Worm (Caenorhabditis elegans) whole organism, young adult: ENCODE results near the gene Y60A3A.25.

Experiments
- B0019.2 ChIP-seq: fragments of 200-800 bp; sonication (Bioruptor generic); conservative IDR thresholded peaks from 2 replicates; pipeline ENCODE4 v1.3.6; 2022; ENCODE audit warnings: missing genetic modification reagents, missing genetic modification characterization, missing compliant biosample characterization
- B0261.1 ChIP-seq: sonication (generic microtip); optimal IDR thresholded peaks from 2 replicates; lab custom pipeline; 2016; ENCODE audit warnings: mild to moderate bottlenecking, missing genetic modification characterization, moderate library complexity, missing compliant biosample characterization
- B0336.3 ChIP-seq: fragments of 200-800 bp; sonication (Bioruptor generic); IDR thresholded peaks from 2 replicates; pipeline ENCODE4 v1.3.6; 2022; ENCODE audit warnings: missing genetic modification characterization, missing compliant biosample characterization
- C17E4.6 ChIP-seq: fragments of 200-800 bp; sonication (Bioruptor generic); IDR thresholded peaks from 2 replicates; pipeline ENCODE4 v1.3.6; 2022; ENCODE audit warnings: missing genetic modification reagents, missing genetic modification characterization, missing compliant biosample characterization
- F10E7.11 ChIP-seq: sonication (generic microtip); optimal IDR thresholded peaks from 2 replicates; lab custom pipeline; 2017; ENCODE audit warnings: mild to moderate bottlenecking, missing genetic modification characterization, moderate library complexity, missing compliant biosample characterization
- F23B12.7 ChIP-seq: sonication (generic microtip); optimal IDR thresholded peaks from 2 replicates; lab custom pipeline; 2017; ENCODE audit warnings: missing genetic modification characterization, mild to moderate bottlenecking, missing compliant biosample characterization, antibody characterized with exemption, moderate library complexity; ENCODE audit not compliant: insufficient read depth
- F52B5.7 ChIP-seq: sonication (generic microtip); optimal IDR thresholded peaks from 2 replicates; lab custom pipeline; 2016; ENCODE audit warnings: mild to moderate bottlenecking, missing genetic modification characterization, missing compliant biosample characterization
- K11D2.4 ChIP-seq: fragments of 200-800 bp; sonication (Bioruptor generic); IDR thresholded peaks from 2 replicates; pipeline ENCODE4 v1.3.6; 2022; ENCODE audit warnings: missing genetic modification reagents, missing genetic modification characterization, missing compliant biosample characterization
- Y53F4B.3 ChIP-seq: fragments of 200-800 bp; sonication (Bioruptor generic); IDR thresholded peaks from 2 replicates; pipeline ENCODE4 v1.3.6; 2022; ENCODE audit warnings: missing genetic modification reagents, missing genetic modification characterization, missing compliant biosample characterization
- Y53G8AR.9 ChIP-seq: fragments of 200-800 bp; sonication (Bioruptor generic); conservative IDR thresholded peaks from 2 replicates; pipeline ENCODE4 v1.3.6; 2022; ENCODE audit warnings: missing genetic modification reagents, missing genetic modification characterization, missing compliant biosample characterization
- ZK185.1 ChIP-seq: sonication (generic microtip); optimal IDR thresholded peaks from 2 replicates; lab custom pipeline; 2016; ENCODE audit warnings: mild to moderate bottlenecking, missing genetic modification characterization, missing compliant biosample characterization; ENCODE audit not compliant: poor library complexity, severe bottlenecking
- atf-7 ChIP-seq: sonication (generic microtip); optimal IDR thresholded peaks from 2 replicates; lab custom pipeline; 2017; ENCODE audit warnings: mild to moderate bottlenecking, missing genetic modification characterization, missing compliant biosample characterization
- attf-3 ChIP-seq: fragments of 200-800 bp; sonication (Bioruptor generic); conservative IDR thresholded peaks from 2 replicates; pipeline ENCODE4 v1.3.6; 2022; ENCODE audit warnings: missing genetic modification reagents, missing genetic modification characterization, missing compliant biosample characterization
- attf-6 ChIP-seq: fragments of 200-800 bp; sonication (Bioruptor generic); IDR thresholded peaks from 2 replicates; pipeline ENCODE4 v1.3.6; 2022; ENCODE audit warnings: missing genetic modification reagents, missing genetic modification characterization, missing compliant biosample characterization
- bed-1 ChIP-seq: fragments of 200-800 bp; sonication (Bioruptor generic); IDR thresholded peaks from 2 replicates; pipeline ENCODE4 v1.3.6; 2022; ENCODE audit warnings: missing genetic modification reagents, missing genetic modification characterization, missing compliant biosample characterization
- cebp-1 ChIP-seq, 2 experiments: fragments of 200-800 bp in 1 of 2; sonication (Bioruptor generic) in 1 of 2; sonication (generic microtip) in 1 of 2; IDR thresholded peaks in 1 of 2; optimal IDR thresholded peaks in 1 of 2; 2 replicates each; pipeline versions ENCODE4 v1.3.6 to Lab custom; 2017 to 2022; ENCODE audit warnings: missing compliant biosample characterization in 2 of 2, missing genetic modification characterization in 2 of 2, mild to moderate bottlenecking in 1 of 2, missing genetic modification reagents in 1 of 2, moderate library complexity in 1 of 2
- ceh-40 ChIP-seq: fragments of 200-800 bp; sonication (Bioruptor generic); IDR thresholded peaks from 2 replicates; pipeline ENCODE4 v1.3.6; 2022; ENCODE audit warnings: missing genetic modification characterization, missing compliant biosample characterization
- chd-7 ChIP-seq: sonication (generic microtip); optimal IDR thresholded peaks from 2 replicates; lab custom pipeline; 2016; ENCODE audit warnings: mild to moderate bottlenecking, missing genetic modification characterization, moderate library complexity, missing compliant biosample characterization
- dpff-1 ChIP-seq: sonication (generic microtip); optimal IDR thresholded peaks from 2 replicates; lab custom pipeline; 2017; ENCODE audit warnings: mild to moderate bottlenecking, missing genetic modification characterization, missing compliant biosample characterization
- dpl-1 ChIP-seq: fragments of 150-350 bp; optimal IDR thresholded peaks from 2 replicates; lab custom pipeline; 2014; ENCODE audit warnings: missing biosample characterization, missing genetic modification reagents, missing genetic modification characterization
- ekl-4 ChIP-seq: fragments of 200-800 bp; sonication (Bioruptor generic); IDR thresholded peaks from 2 replicates; pipeline ENCODE4 v1.3.6; 2022; ENCODE audit warnings: missing genetic modification reagents, missing genetic modification characterization, missing compliant biosample characterization
- him-1 ChIP-seq: sonication (generic microtip); optimal IDR thresholded peaks from 2 replicates; lab custom pipeline; 2016; ENCODE audit warnings: missing genotype, missing genetic modification reagents, missing genetic modification characterization, missing compliant biosample characterization
- hlh-12 ChIP-seq: sonication (generic microtip); optimal IDR thresholded peaks from 2 replicates; lab custom pipeline; 2016; ENCODE audit warnings: missing genetic modification characterization, missing compliant biosample characterization
- hmg-1.2 ChIP-seq: fragments of 200-800 bp; sonication (Bioruptor generic); IDR thresholded peaks from 2 replicates; pipeline ENCODE4 v1.3.6; 2022; ENCODE audit warnings: missing genetic modification reagents, missing genetic modification characterization, missing compliant biosample characterization
- hrde-1 ChIP-seq: sonication (generic microtip); optimal IDR thresholded peaks from 2 replicates; lab custom pipeline; 2016; ENCODE audit warnings: missing genetic modification characterization, mild to moderate bottlenecking, missing compliant biosample characterization, moderate library complexity, missing genotype, missing genetic modification reagents, borderline replicate concordance
- lin-35 ChIP-seq, 3 experiments: fragments of 150-350 bp in 2 of 3; sonication (generic microtip) in 1 of 3; optimal IDR thresholded peaks; 2 replicates each; lab custom pipeline; 2014 to 2018; ENCODE audit warnings: missing biosample characterization in 3 of 3, missing genetic modification characterization in 3 of 3, missing genetic modification reagents in 3 of 3
- lsl-1 ChIP-seq: fragments of 200-800 bp; sonication (Bioruptor generic); optimal IDR thresholded peaks from 2 replicates; lab custom pipeline; 2018; ENCODE audit warnings: mild to moderate bottlenecking, missing genetic modification characterization, moderate library complexity, missing compliant biosample characterization
- madf-3 ChIP-seq: fragments of 200-800 bp; sonication (Bioruptor generic); IDR thresholded peaks from 2 replicates; pipeline ENCODE4 v1.3.6; 2022; ENCODE audit warnings: missing genetic modification reagents, missing genetic modification characterization, missing compliant biosample characterization
- mel-28 ChIP-seq: sonication (generic microtip); optimal IDR thresholded peaks from 2 replicates; lab custom pipeline; 2016; ENCODE audit warnings: borderline replicate concordance, mild to moderate bottlenecking, missing genetic modification characterization, missing compliant biosample characterization
- nhr-179 ChIP-seq: sonication (generic microtip); optimal IDR thresholded peaks from 2 replicates; lab custom pipeline; 2016; ENCODE audit warnings: mild to moderate bottlenecking, missing genetic modification characterization, missing compliant biosample characterization
- nhr-90 ChIP-seq: sonication (generic microtip); optimal IDR thresholded peaks from 2 replicates; lab custom pipeline; 2016; ENCODE audit warnings: missing genotype, mild to moderate bottlenecking, missing genetic modification characterization, missing compliant biosample characterization
- rcor-1 ChIP-seq: fragments of 200-800 bp; sonication (Bioruptor generic); IDR thresholded peaks from 2 replicates; pipeline ENCODE4 v1.3.6; 2022; ENCODE audit warnings: missing genetic modification reagents, missing genetic modification characterization, missing compliant biosample characterization
- repo-1 ChIP-seq: sonication (generic microtip); optimal IDR thresholded peaks from 2 replicates; lab custom pipeline; 2017; ENCODE audit warnings: mild to moderate bottlenecking, missing genetic modification characterization, missing compliant biosample characterization
- sdz-38 ChIP-seq: sonication (generic microtip); optimal IDR thresholded peaks from 2 replicates; lab custom pipeline; 2016; ENCODE audit warnings: missing genotype, missing genetic modification characterization, missing compliant biosample characterization
- snpc-3.4 ChIP-seq: sonication (generic microtip); optimal IDR thresholded peaks from 2 replicates; lab custom pipeline; 2017; ENCODE audit warnings: missing genetic modification characterization, mild to moderate bottlenecking, missing compliant biosample characterization, antibody characterized with exemption, moderate library complexity, missing genotype, missing genetic modification reagents
- sptf-2 ChIP-seq: fragments of 200-800 bp; sonication (Bioruptor generic); optimal IDR thresholded peaks from 2 replicates; lab custom pipeline; 2018; ENCODE audit warnings: mild to moderate bottlenecking, missing genetic modification characterization, missing compliant biosample characterization
- zim-3 ChIP-seq: sonication (generic microtip); optimal IDR thresholded peaks from 2 replicates; lab custom pipeline; 2017; ENCODE audit warnings: mild to moderate bottlenecking, missing genetic modification characterization, moderate library complexity, missing compliant biosample characterization
- ztf-26 ChIP-seq: sonication (generic microtip); optimal IDR thresholded peaks from 2 replicates; lab custom pipeline; 2017; ENCODE audit warnings: missing genetic modification characterization, missing compliant biosample characterization

The Y60A3A.25 gene

DNA sequence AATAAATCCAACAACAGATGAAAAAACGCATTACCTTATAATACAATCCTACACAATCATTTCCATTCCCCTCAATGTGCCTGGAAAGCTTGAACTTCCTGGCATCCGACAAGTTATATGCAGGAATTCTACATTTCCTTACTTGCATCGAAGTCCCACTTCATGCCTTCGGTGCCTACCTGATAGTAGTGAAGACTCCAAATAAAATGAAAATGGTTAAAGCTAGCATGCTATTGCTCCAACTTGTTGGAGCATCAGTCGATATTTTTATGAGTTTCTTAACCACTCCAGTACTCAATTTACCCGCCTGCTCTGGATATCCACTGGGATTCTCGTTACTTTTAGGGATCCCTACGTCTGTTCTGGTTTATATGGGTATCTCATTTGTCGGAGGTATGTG is 28.4 kb downstream of the Y60A3A.25 start, which contains the start of gene srh-171:
srh-171 (plus strand) TSS at position 75 of the 400 bp plus-strand sequence.
- no peak for TF ChIP-seq dpl-1 (GFP tag; lab: Kevin White, UChicago)
- no peak for TF ChIP-seq Y53F4B.3 (GFP tag; lab: Robert Waterston, UW)
- no peak for TF ChIP-seq lsl-1
- no peak for TF ChIP-seq chd-7
- TF ChIP-seq sdz-38: no peak
- no peak for TF ChIP-seq nhr-90 (tag; lab: Kevin White, UChicago)
- TF ChIP-seq dpff-1 (tag; lab: Kevin White, UChicago): no peak
- TF ChIP-seq B0019.2 (GFP tag; lab: Robert Waterston, UW): no peak
- TF ChIP-seq mel-28: no peak
- no peak for TF ChIP-seq snpc-3.4 (tag; lab: Kevin White, UChicago)
- no peak for TF ChIP-seq F10E7.11
- TF ChIP-seq F23B12.7 (tag; lab: Kevin White, UChicago): no peak

DNA sequence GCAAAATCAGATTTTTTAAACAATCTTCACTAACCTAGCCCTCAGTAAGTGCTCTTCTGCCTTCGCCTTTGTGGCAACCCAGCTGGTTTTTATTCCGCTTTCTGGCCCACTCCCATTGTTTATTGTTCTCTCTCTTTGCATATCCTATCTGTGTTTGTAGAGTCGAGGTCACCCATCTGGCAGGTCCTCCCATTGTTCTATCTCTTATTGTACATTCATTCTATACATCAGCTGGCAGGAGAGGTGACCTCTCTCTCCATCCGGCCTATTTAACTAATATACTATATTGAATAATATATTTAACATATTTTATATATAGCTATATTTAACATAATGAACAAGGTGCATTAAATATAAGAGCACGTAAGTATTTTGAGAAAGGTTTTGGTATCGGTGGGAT is 32.0 kb downstream of the Y60A3A.25 start:
- TF ChIP-seq nhr-179 (tag; lab: Kevin White, UChicago) (no peak), mel-28 (no peak), hmg-1.2 (no peak), B0261.1 (tag; lab: Kevin White, UChicago) (no peak), K11D2.4 (no peak), atf-7 (tag; lab: Kevin White, UChicago) (no peak), ZK185.1 (no peak), attf-6 (GFP tag; lab: Robert Waterston, UW) (no peak), ekl-4 (GFP tag; lab: Robert Waterston, UW) (no peak), repo-1 (tag; lab: Kevin White, UChicago) (no peak), attf-3 (GFP tag; lab: Robert Waterston, UW) (no peak), F52B5.7 (no peak), hrde-1 (tag; lab: Kevin White, UChicago) (no peak), ceh-40 (GFP tag; lab: Robert Waterston, UW) (no peak), ztf-26 (no peak), zim-3 (tag; lab: Kevin White, UChicago) (no peak), Y53G8AR.9 (no peak), bed-1 (GFP tag; lab: Robert Waterston, UW) (no peak)

DNA sequence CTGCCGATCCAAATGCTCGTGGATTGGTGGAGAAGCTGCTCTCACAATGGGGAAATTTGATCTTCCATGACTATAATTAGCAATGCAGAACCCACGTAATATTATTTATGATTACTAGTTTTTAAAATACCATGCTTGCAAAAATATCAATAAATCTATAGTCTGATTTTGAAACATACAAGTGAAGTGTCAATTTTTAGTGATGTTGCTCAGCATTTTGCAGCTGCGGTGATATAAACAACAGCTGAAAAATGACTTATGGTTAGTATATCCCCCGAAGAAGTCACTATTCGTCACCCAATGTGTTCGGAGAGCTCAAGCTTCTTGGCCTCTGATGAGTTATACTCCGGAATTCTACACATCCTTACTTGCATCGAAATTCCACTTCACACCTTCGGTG is 35.2 kb downstream of the Y60A3A.25 start, which contains the start of gene srh-172:
srh-172 (plus strand) TSS at position 301 of the 400 bp plus-strand sequence.
- TF ChIP-seq rcor-1 (no peak), sdz-38 (no peak), bed-1 (GFP tag; lab: Robert Waterston, UW) (no peak), lin-35 (GFP tag; optimal IDR thresholded peaks at IDR 0.05; lab: Kevin White, UChicago) (no peak), cebp-1 (GFP tag; IDR thresholded peaks at IDR 0.05; lab: Robert Waterston, UW) (no peak), cebp-1 (tag; optimal IDR thresholded peaks at IDR 0.05; lab: Kevin White, UChicago) (no peak), B0336.3 (GFP tag; lab: Robert Waterston, UW) (no peak), hlh-12 (tag; lab: Kevin White, UChicago) (no peak), madf-3 (no peak)

ce11 chrV:19955171-19955570 is 38.8 kb downstream of the Y60A3A.25 start, which contains the start of gene abhd-3.1:
Gene abhd-3.1, plus strand, starts transcription at chrV:19955488.
- TF ChIP-seq him-1 (tag; lab: Kevin White, UChicago): no peak
- TF ChIP-seq C17E4.6 (GFP tag; lab: Robert Waterston, UW): no peak
- no peak for TF ChIP-seq sptf-2 (GFP tag; lab: Kevin White, UChicago)
